Worm (Caenorhabditis elegans): ENCODE measurements around the gene chil-15.

DNA sequence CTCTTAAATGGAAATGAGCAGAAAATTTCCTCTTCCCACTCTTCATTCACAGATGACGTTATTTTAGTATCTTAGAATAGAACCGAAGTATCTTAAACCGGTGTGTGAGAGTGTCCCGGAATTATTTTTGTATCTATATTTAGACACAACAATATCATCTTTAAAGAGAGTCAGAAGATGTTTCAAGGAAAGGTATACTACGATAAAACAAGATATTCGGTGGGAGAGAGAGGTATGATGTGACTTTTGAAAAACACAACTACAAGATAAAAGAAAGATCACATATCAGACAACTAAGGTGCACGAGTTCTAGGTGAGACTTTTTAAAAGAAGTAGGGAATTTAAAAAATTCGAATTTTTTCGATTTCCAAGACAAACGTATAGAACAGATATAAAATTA is 47.2 kb upstream of the chil-15 start:
- no peak for TF ChIP-seq cog-1 (tag; optimal IDR thresholded peaks at IDR 0.05)
- TF ChIP-seq flt-1 (GFP tag; IDR thresholded peaks at IDR 0.05), result no peak
- no peak for TF ChIP-seq med-1 (GFP tag; optimal IDR thresholded peaks at IDR 0.05; ENCODE audit: insufficient read depth)
- no peak for TF ChIP-seq ztf-29 (GFP tag; IDR thresholded peaks at IDR 0.05)
- TF ChIP-seq T22C8.4 (GFP tag; IDR thresholded peaks at IDR 0.05), result no peak
- TF ChIP-seq klf-2 (GFP tag; conservative IDR thresholded peaks at IDR 0.05), result no peak
- no peak for TF ChIP-seq ztf-23 (GFP tag; IDR thresholded peaks at IDR 0.05)
- TF ChIP-seq ref-1 (GFP tag; conservative IDR thresholded peaks at IDR 0.05), result no peak

Measured in whole organism, midembryonic.